Worm (Caenorhabditis elegans): ENCODE results near the gene F13A2.4.

The F13A2.4 gene

DNA sequence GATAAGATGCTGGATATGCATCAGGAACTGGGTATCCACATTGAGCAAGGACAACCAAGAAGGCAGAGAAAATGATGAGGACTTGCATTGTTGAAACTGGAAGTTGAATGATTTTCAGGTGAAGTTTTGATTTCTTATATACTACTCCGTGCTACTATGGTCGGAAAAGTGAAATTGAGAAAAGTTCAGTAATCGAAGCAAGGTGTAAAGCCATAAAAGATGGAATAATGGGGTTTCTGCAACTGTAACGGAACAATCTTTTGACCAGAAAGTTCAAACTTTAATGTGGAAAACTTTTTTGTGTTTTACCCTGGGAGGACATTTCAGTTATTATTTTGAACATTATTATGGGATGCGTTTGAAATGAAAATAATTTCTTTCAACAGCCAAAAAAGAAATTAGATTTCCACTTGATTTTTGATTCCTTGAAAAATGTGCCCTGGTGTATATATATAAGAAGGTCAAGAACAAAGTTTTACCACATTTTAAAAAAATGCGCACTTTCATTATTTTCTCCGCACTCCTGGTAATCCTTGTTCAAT is 23.9 kb upstream of the F13A2.4 start, which contains the start of the genes Y47D7A.9 and Y47D7A.19:
Gene Y47D7A.9, minus strand, starts transcription at position 101 of the 542 bp plus-strand sequence.
Gene Y47D7A.19, plus strand, starts transcription at position 492 of the 542 bp plus-strand sequence.
- TF ChIP-seq tra-4 (tag; optimal IDR thresholded peaks at IDR 0.05) (no peak), ceh-13 (GFP tag; optimal IDR thresholded peaks at IDR 0.05) (no peak), hmbx-1 (tag; optimal IDR thresholded peaks at IDR 0.05) (no peak), sea-1 (GFP tag; conservative IDR thresholded peaks at IDR 0.05) (no peak), F13C5.2 (tag; optimal IDR thresholded peaks at IDR 0.05) (no peak), B0310.2 (tag; optimal IDR thresholded peaks at IDR 0.05) (no peak), ets-7 (tag; optimal IDR thresholded peaks at IDR 0.05) (no peak), aly-1 (tag; optimal IDR thresholded peaks at IDR 0.05) (no peak), ama-1 (optimal IDR thresholded peaks at IDR 0.05) (no peak), scrt-1 (GFP tag; IDR thresholded peaks at IDR 0.05) (no peak), hmg-4 (GFP tag; optimal IDR thresholded peaks at IDR 0.05) (no peak), hnd-1 (tag; optimal IDR thresholded peaks at IDR 0.05) (no peak), ceh-36 (tag; optimal IDR thresholded peaks at IDR 0.05) (no peak), flt-1 (GFP tag; IDR thresholded peaks at IDR 0.05) (no peak), pes-1 (GFP tag; IDR thresholded peaks at IDR 0.05) (no peak), tbx-37 (GFP tag; conservative IDR thresholded peaks at IDR 0.05) (no peak), tbx-11 (GFP tag; IDR thresholded peaks at IDR 0.05) (no peak)

DNA sequence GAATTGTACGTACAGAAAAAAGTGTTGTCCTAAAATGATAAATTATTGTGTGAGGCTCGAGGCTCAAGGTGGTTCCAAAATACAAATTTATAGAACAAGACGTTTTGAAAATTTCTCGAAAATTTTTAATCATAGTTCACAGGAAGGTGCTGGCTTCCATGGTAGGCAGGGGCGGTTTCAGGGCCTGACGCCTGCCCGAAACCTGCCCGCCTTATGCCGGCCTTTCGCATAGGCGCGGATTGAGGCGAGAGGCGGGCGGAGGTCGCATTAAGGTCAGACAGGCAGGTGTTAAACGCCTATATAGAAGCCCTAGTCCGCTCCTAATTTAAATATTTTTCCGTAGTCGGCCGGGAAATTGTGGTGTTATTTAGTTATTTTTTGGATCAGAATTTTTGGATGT is 23.1 kb upstream of the F13A2.4 start:
- TF ChIP-seq ceh-36 (tag; optimal IDR thresholded peaks at IDR 0.05), result no peak
- TF ChIP-seq tbx-11 (GFP tag; IDR thresholded peaks at IDR 0.05), result no peak

DNA sequence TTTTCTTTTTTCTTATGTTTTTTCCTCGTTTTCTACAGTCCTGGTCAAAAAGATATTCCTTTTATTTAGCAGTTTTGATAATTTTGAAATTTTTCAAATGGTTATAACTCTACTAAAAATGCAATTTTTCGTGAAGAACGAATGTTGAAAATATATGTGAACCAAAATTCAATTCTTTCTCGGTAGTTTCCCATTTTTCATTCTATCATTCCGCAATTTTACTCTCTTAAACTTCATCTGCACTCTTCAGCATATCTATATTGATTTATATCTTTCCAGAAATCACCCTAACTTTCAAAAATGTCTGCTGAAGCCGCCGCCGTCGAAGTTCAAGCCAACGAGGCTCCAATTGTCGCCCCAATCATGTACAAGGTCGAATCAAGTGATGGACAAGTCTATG is 22.1 kb upstream of the F13A2.4 start, which contains the start of gene skr-7:
Gene skr-7, plus strand, starts transcription at position 301 of the 400 bp plus-strand sequence.
- TF ChIP-seq hmg-4 (GFP tag; optimal IDR thresholded peaks at IDR 0.05) (no peak), ama-1 (optimal IDR thresholded peaks at IDR 0.05) (no peak), tbx-37 (GFP tag; conservative IDR thresholded peaks at IDR 0.05) (no peak), flt-1 (GFP tag; IDR thresholded peaks at IDR 0.05) (no peak), sea-1 (GFP tag; conservative IDR thresholded peaks at IDR 0.05) (no peak), ets-7 (tag; optimal IDR thresholded peaks at IDR 0.05) (no peak), tbx-11 (GFP tag; IDR thresholded peaks at IDR 0.05) (no peak), aly-1 (tag; optimal IDR thresholded peaks at IDR 0.05) (no peak), B0310.2 (tag; optimal IDR thresholded peaks at IDR 0.05) (no peak), ceh-36 (tag; optimal IDR thresholded peaks at IDR 0.05) (no peak)

DNA sequence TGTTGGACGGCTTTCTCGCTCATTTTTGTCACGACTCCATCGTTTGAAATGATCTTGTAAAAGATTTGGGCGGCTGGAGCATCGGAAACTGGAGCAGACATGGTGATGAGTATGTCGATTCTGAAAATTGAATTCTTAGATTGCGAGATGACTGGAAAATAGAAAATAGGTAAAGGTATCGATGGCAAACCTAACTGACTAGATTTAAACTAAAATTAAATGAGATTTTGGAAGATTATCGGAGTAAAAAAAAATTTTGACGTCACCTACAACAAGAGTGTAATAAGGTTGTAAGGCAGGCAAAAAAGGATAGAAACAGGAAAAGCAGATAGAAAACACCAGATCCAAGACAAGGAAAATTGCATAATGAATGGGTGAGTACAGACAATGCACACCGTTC is 21.5 kb upstream of the F13A2.4 start, which contains the start of gene skr-14:
Gene skr-14, minus strand, starts transcription at position 101 of the 400 bp plus-strand sequence.
- TF ChIP-seq sea-1 (GFP tag; conservative IDR thresholded peaks at IDR 0.05) (no peak), ets-7 (tag; optimal IDR thresholded peaks at IDR 0.05) (no peak), hnd-1 (tag; optimal IDR thresholded peaks at IDR 0.05) (no peak), tbx-37 (GFP tag; conservative IDR thresholded peaks at IDR 0.05) (no peak), flt-1 (GFP tag; IDR thresholded peaks at IDR 0.05) (no peak)

DNA sequence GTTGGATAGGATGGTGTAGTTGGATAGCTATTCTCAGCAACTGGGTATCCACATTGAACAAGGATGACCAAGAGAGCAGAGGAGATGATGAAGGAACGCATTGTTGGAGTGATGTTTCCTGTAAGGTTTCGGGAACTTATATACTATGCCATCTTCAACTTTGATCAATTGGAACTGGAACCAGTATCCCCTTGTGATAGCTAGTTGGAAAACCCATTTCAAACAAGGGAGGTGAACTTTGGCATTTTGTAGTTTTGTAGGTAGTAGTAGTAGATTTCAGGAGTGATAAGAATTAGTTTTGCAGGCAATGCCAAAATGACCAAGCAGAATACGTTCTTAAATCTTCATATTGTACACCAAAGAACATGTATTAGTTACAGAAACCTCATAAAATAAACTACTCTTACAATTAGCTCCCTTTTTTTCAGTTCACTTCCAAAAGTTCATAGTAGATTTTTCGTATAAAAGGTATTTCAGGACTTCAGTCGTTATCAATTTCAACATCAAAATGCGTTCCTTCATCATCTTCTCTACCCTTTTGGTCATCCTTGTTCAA is 19.8 kb upstream of the F13A2.4 start, which contains the start of the genes Y47D7A.7 and Y47D7A.2:
Gene Y47D7A.7, minus strand, starts transcription at position 101 of the 556 bp plus-strand sequence.
Gene Y47D7A.2, plus strand, starts transcription at position 506 of the 556 bp plus-strand sequence.
- TF ChIP-seq ceh-36 (tag; optimal IDR thresholded peaks at IDR 0.05), result no peak
- TF ChIP-seq ceh-13 (GFP tag; optimal IDR thresholded peaks at IDR 0.05), result no peak
- TF ChIP-seq pes-1 (GFP tag; IDR thresholded peaks at IDR 0.05), result no peak
- no peak for TF ChIP-seq tbx-11 (GFP tag; IDR thresholded peaks at IDR 0.05)
- no peak for TF ChIP-seq tra-4 (tag; optimal IDR thresholded peaks at IDR 0.05)
- TF ChIP-seq ama-1 (optimal IDR thresholded peaks at IDR 0.05), result no peak
- no peak for TF ChIP-seq scrt-1 (GFP tag; IDR thresholded peaks at IDR 0.05)
- TF ChIP-seq hmbx-1 (tag; optimal IDR thresholded peaks at IDR 0.05), result no peak
- no peak for TF ChIP-seq hnd-1 (tag; optimal IDR thresholded peaks at IDR 0.05)
- TF ChIP-seq tbx-37 (GFP tag; conservative IDR thresholded peaks at IDR 0.05), result no peak
- TF ChIP-seq sea-1 (GFP tag; conservative IDR thresholded peaks at IDR 0.05), result no peak
- no peak for TF ChIP-seq F13C5.2 (tag; optimal IDR thresholded peaks at IDR 0.05)
- TF ChIP-seq aly-1 (tag; optimal IDR thresholded peaks at IDR 0.05), result no peak
- TF ChIP-seq ets-7 (tag; optimal IDR thresholded peaks at IDR 0.05), result no peak
- no peak for TF ChIP-seq hmg-4 (GFP tag; optimal IDR thresholded peaks at IDR 0.05)
- TF ChIP-seq B0310.2 (tag; optimal IDR thresholded peaks at IDR 0.05), result no peak
- TF ChIP-seq flt-1 (GFP tag; IDR thresholded peaks at IDR 0.05), result no peak

DNA sequence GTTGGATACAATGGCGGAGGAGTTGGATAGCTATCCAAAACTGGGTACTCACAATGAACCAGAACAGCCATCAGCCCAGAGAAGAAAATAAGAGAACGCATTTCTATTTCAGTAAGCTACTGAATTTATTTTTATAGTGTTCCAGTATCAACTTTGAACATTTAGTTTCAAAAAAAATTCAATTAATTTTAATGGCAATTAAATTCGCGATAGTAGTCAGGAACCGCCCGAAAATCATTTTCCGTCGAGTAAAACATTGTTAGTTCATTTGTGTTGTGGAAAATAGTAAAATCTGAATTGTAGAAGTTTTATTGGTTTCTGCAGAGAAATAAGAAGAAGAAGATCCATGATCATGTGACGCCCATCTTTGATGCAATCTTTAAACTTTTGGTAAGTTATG is 18.1 kb upstream of the F13A2.4 start, which contains the start of gene Y47D7A.6:
Gene Y47D7A.6, minus strand, starts transcription at position 101 of the 400 bp plus-strand sequence.
- TF ChIP-seq sea-1 (GFP tag; conservative IDR thresholded peaks at IDR 0.05) (no peak), scrt-1 (GFP tag; IDR thresholded peaks at IDR 0.05) (no peak), flt-1 (GFP tag; IDR thresholded peaks at IDR 0.05) (no peak), ceh-36 (tag; optimal IDR thresholded peaks at IDR 0.05) (no peak), F13C5.2 (tag; optimal IDR thresholded peaks at IDR 0.05) (no peak), pes-1 (GFP tag; IDR thresholded peaks at IDR 0.05) (no peak), aly-1 (tag; optimal IDR thresholded peaks at IDR 0.05) (no peak), ets-7 (tag; optimal IDR thresholded peaks at IDR 0.05) (no peak), ceh-13 (GFP tag; optimal IDR thresholded peaks at IDR 0.05) (no peak), tbx-11 (GFP tag; IDR thresholded peaks at IDR 0.05) (no peak), ama-1 (optimal IDR thresholded peaks at IDR 0.05) (no peak)

DNA sequence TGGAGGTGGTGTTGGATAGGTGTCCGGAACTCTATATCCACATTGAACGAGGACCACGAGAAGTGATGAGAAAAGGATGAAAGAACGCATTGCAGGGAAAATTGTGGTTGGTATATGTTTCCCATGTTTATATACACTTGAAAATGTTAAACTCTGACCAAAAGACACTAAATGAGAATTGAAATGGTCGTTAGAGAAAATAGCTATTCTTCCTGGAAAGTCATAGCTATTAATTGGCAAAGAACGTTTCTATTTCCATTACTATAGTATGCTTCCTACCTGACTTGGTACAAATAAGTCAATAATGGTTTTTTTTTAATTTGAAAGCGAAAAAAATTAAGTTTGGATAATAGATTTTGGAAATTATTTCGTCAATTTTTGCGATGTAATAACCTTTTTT is 16.7 kb upstream of the F13A2.4 start, which contains the start of gene Y47D7A.18:
Gene Y47D7A.18, minus strand, starts transcription at position 101 of the 400 bp plus-strand sequence.
- TF ChIP-seq flt-1 (GFP tag; IDR thresholded peaks at IDR 0.05), result no peak
- TF ChIP-seq scrt-1 (GFP tag; IDR thresholded peaks at IDR 0.05), result no peak
- no peak for TF ChIP-seq hmg-4 (GFP tag; optimal IDR thresholded peaks at IDR 0.05)
- TF ChIP-seq tbx-37 (GFP tag; conservative IDR thresholded peaks at IDR 0.05), result no peak
- TF ChIP-seq ceh-13 (GFP tag; optimal IDR thresholded peaks at IDR 0.05), result no peak
- no peak for TF ChIP-seq ceh-36 (tag; optimal IDR thresholded peaks at IDR 0.05)
- no peak for TF ChIP-seq B0310.2 (tag; optimal IDR thresholded peaks at IDR 0.05)
- no peak for TF ChIP-seq hmbx-1 (tag; optimal IDR thresholded peaks at IDR 0.05)
- TF ChIP-seq tra-4 (tag; optimal IDR thresholded peaks at IDR 0.05), result no peak
- no peak for TF ChIP-seq F13C5.2 (tag; optimal IDR thresholded peaks at IDR 0.05)
- TF ChIP-seq ets-7 (tag; optimal IDR thresholded peaks at IDR 0.05), result no peak
- TF ChIP-seq hnd-1 (tag; optimal IDR thresholded peaks at IDR 0.05), result no peak
- TF ChIP-seq tbx-11 (GFP tag; IDR thresholded peaks at IDR 0.05), result no peak
- no peak for TF ChIP-seq ama-1 (optimal IDR thresholded peaks at IDR 0.05)
- TF ChIP-seq pes-1 (GFP tag; IDR thresholded peaks at IDR 0.05), result no peak
- no peak for TF ChIP-seq aly-1 (tag; optimal IDR thresholded peaks at IDR 0.05)
- TF ChIP-seq sea-1 (GFP tag; conservative IDR thresholded peaks at IDR 0.05), result no peak
